Fruit fly (Drosophila melanogaster): Measurements from ENCODE around the gene Rpt3R.

Gene Rpt3R

DNA sequence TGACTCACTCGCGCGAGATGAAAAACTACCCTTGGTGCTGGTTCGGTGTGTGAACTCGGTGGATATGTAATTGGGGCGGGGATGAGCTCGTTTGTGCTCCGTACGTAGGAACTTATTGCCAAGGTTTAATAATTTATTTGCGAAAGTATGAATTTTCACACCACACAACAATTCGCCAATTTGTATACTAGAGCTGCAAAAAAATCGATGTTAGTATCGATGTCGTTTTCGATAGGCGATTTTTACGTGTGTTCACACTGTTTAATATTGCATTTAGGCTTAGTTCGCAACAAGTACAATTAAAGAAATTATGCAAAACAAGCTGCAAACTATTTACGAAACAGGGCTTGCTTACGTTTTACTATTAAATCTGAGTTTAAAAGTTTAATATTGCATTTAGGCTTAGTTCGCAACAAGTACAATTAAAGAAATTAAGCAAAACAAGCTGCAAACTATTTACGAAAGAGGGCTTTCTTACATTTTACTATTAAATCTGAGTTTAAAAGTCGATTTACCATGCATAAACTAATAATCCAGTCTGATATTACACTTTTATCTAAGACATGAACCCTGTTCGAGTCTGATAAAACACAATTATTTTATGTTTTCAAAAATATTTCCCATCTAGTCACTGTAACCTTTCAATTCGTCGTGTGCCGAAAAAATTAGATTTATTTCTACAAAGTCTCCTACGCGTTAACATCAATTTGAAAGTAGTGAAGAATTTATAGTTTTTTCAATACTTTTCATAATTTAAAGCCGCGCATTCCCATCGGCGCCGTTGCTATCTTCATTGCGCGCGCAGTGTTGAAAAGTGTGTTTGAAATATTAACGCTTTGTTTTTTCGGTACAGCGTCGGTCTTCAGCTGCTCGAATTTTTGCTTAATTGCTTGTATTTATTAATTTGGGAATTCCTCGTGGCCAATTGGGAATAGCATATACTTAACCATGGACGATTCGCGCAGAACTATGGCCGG is 6.9 kb upstream of the Rpt3R start, which contains the start of the genes Snap24 and CG8478 (continued):
- TF ChIP-seq Bteb2 (GFP tag; optimal IDR thresholded peaks at IDR 0.05) = no peak
- TF ChIP-seq sens (GFP tag) = peak; percentile 91
- no peak for TF ChIP-seq Blimp-1 (GFP tag; optimal IDR thresholded peaks at IDR 0.05)
- TF ChIP-seq pb (GFP tag; optimal IDR thresholded peaks at IDR 0.05) = no peak
- no peak for TF ChIP-seq pho (GFP tag; optimal IDR thresholded peaks at IDR 0.05)
- no peak for TF ChIP-seq peb (GFP tag; IDR thresholded peaks at IDR 0.05)
- TF ChIP-seq CG13424 (tag; optimal IDR thresholded peaks at IDR 0.05) = no peak
- TF ChIP-seq CG15073 (GFP tag; optimal IDR thresholded peaks at IDR 0.05) = no peak
- peak; percentile 59 for TF ChIP-seq MBD-R2 (GFP tag; IDR thresholded peaks at IDR 0.05)
- TF ChIP-seq Xrp1 (GFP tag; IDR thresholded peaks at IDR 0.05) = no peak
- no peak for TF ChIP-seq fd102C (GFP tag; optimal IDR thresholded peaks at IDR 0.05)
- no peak for TF ChIP-seq chm (GFP tag; IDR thresholded peaks at IDR 0.05)
- TF ChIP-seq CG1603 (tag; optimal IDR thresholded peaks at IDR 0.05) = peak; percentile 17
- TF ChIP-seq ssp (GFP tag; IDR thresholded peaks at IDR 0.05) = peak; percentile 92
- TF ChIP-seq Opbp (GFP tag; IDR thresholded peaks at IDR 0.05; ENCODE audit: partially characterized antibody) = peak; percentile 71; the same call in 2 of the 3 replicates
- TF ChIP-seq cad (GFP tag; optimal IDR thresholded peaks at IDR 0.05) = no peak
- no peak for TF ChIP-seq CG10462 (GFP tag; optimal IDR thresholded peaks at IDR 0.05)
- TF ChIP-seq Dref (GFP tag; IDR thresholded peaks at IDR 0.05) = peak; percentile 87
- no peak for TF ChIP-seq E2f1 (GFP tag; IDR thresholded peaks at IDR 0.05)
- TF ChIP-seq CG17912 (GFP tag; optimal IDR thresholded peaks at IDR 0.05) = no peak
- TF ChIP-seq grau (tag; optimal IDR thresholded peaks at IDR 0.05) = peak; percentile 0
- TF ChIP-seq mam (GFP tag; optimal IDR thresholded peaks at IDR 0.05) = peak; percentile 2
- peak; percentile 87 for TF ChIP-seq Elba2 (GFP tag; optimal IDR thresholded peaks at IDR 0.05)
- TF ChIP-seq Sin3A (optimal IDR thresholded peaks at IDR 0.05) = no peak
- TF ChIP-seq D19A (tag; optimal IDR thresholded peaks at IDR 0.05) = peak; percentile 9
- peak; percentile 73; the same call in 2 of the 3 replicates for TF ChIP-seq vnd (GFP tag; IDR thresholded peaks at IDR 0.05; ENCODE audit: partially characterized antibody)
- TF ChIP-seq gfzf (GFP tag; optimal IDR thresholded peaks at IDR 0.05) = peak; percentile 55
- no peak for TF ChIP-seq HLHmδ (GFP tag; optimal IDR thresholded peaks at IDR 0.05)
- TF ChIP-seq CG12769 (tag; optimal IDR thresholded peaks at IDR 0.05) = no peak
- no peak for TF ChIP-seq tll (GFP tag; optimal IDR thresholded peaks at IDR 0.05)
- no peak for TF ChIP-seq Hr51 (GFP tag; optimal IDR thresholded peaks at IDR 0.05)
- TF ChIP-seq CG34422 (GFP tag; IDR thresholded peaks at IDR 0.05) = peak; percentile 46; the same call in 1 of the 3 replicates
- TF ChIP-seq hbn (GFP tag; IDR thresholded peaks at IDR 0.05; ENCODE audit: partially characterized antibody) = peak; percentile 65
- TF ChIP-seq phol (tag; optimal IDR thresholded peaks at IDR 0.05) = peak; percentile 22
- no peak for TF ChIP-seq wdn (GFP tag; IDR thresholded peaks at IDR 0.05)
- no peak for TF ChIP-seq CG12942 (GFP tag; optimal IDR thresholded peaks at IDR 0.05)
- no peak for TF ChIP-seq CG4424 (GFP tag; optimal IDR thresholded peaks at IDR 0.05)
- no peak for TF ChIP-seq Hr78 (GFP tag; optimal IDR thresholded peaks at IDR 0.05)
- peak; percentile 13 for TF ChIP-seq Xbp1 (GFP tag; optimal IDR thresholded peaks at IDR 0.05)
- TF ChIP-seq CG6765 (GFP tag; optimal IDR thresholded peaks at IDR 0.05) = no peak
- TF ChIP-seq CG9437 (GFP tag; optimal IDR thresholded peaks at IDR 0.05) = no peak
- no peak for TF ChIP-seq Mad (GFP tag; optimal IDR thresholded peaks at IDR 0.05)
- TF ChIP-seq slbo (GFP tag; IDR thresholded peaks at IDR 0.05) = peak; percentile 12; the same call in 1 of the 2 replicates
- TF ChIP-seq tgo (GFP tag; IDR thresholded peaks at IDR 0.05) = no peak
- no peak for TF ChIP-seq bcd (GFP tag; optimal IDR thresholded peaks at IDR 0.05)
- peak; percentile 74 for TF ChIP-seq unc-4 (GFP tag; IDR thresholded peaks at IDR 0.05; ENCODE audit: partially characterized antibody)
- TF ChIP-seq CG2129 (GFP tag; IDR thresholded peaks at IDR 0.05; ENCODE audit: partially characterized antibody) = peak; percentile 57
- TF ChIP-seq hth (optimal IDR thresholded peaks at IDR 0.05) = no peak
- no peak for TF ChIP-seq Aef1 (GFP tag; IDR thresholded peaks at IDR 0.05)
